Worm (Caenorhabditis elegans): ENCODE data around the gene F27D9.13.

DNA sequence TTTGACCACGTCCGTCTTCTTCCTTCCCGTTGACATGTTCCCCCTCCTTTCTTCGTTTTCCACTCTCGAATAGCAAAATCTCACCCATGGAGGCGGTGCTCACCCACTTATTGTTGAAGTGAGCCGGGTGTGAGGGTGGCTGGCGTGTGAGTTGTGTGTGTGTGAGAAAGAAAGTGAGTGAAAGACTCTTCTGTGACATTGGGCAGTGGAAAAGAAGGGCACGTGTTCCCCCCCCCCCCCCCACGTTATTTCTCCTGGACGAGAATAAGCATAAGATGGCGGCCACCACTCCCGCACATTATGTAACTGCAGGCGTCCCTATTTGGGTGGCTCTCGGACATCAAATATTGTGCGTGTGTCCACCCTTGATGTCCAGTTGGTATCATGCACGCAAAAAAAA lies 42.9 kb upstream of the F27D9.13 start:
- TF ChIP-seq nhr-12 (tag; optimal IDR thresholded peaks at IDR 0.05) (no peak), ama-1 (optimal IDR thresholded peaks at IDR 0.05) (no peak), R02D3.7 (tag; optimal IDR thresholded peaks at IDR 0.05) (no peak), lin-39 (tag; optimal IDR thresholded peaks at IDR 0.05) (no peak), lsy-2 (tag; optimal IDR thresholded peaks at IDR 0.05) (no peak), snpc-4 (tag; optimal IDR thresholded peaks at IDR 0.05) (no peak), Y55F3AM.14 (GFP tag; optimal IDR thresholded peaks at IDR 0.05) (peak; percentile 2), unc-62 (GFP tag; optimal IDR thresholded peaks at IDR 0.05) (no peak), blmp-1 (tag; optimal IDR thresholded peaks at IDR 0.05; ENCODE audit: insufficient read depth) (no peak), dmd-4 (tag; optimal IDR thresholded peaks at IDR 0.05) (no peak), unc-39 (tag; optimal IDR thresholded peaks at IDR 0.05) (no peak), zag-1 (tag; optimal IDR thresholded peaks at IDR 0.05) (no peak)
